Fruit fly (Drosophila melanogaster) whole organism, embryonic: Measurements from ENCODE around the gene CG1024.

Experiments
- BEAF-32 ChIP-seq: fragments of 200-800 bp; sonication (Bioruptor generic); optimal IDR thresholded peaks from 3 replicates; lab custom pipeline; 2017; ENCODE audit warnings: missing biosample characterization, missing genetic modification characterization, mild to moderate bottlenecking, moderate library complexity, missing genetic modification reagents
- CG10366 ChIP-seq: fragments of 200-800 bp; sonication (Bioruptor generic); IDR thresholded peaks from 2 replicates; pipeline ENCODE4 v1.3.6; 2022; ENCODE audit warnings: missing biosample characterization, missing genetic modification characterization
- CG11560 ChIP-seq: fragments of 200-800 bp; sonication (Bioruptor generic); IDR thresholded peaks from 3 replicates; pipeline ENCODE4 v1.3.6; 2022; ENCODE audit warnings: missing biosample characterization, missing genetic modification characterization
- CG14710 ChIP-seq: fragments of 200-800 bp; sonication (Bioruptor generic); optimal IDR thresholded peaks from 3 replicates; lab custom pipeline; 2019; ENCODE audit warnings: missing biosample characterization, mild to moderate bottlenecking, missing genetic modification characterization, moderate library complexity
- CG15479 ChIP-seq: fragments of 200-800 bp; sonication (Bioruptor generic); optimal IDR thresholded peaks from 3 replicates; lab custom pipeline; 2019; ENCODE audit warnings: missing biosample characterization, mild to moderate bottlenecking, missing genetic modification characterization, moderate library complexity
- CG17612 ChIP-seq: fragments of 200-800 bp; sonication (Bioruptor generic); IDR thresholded peaks from 2 replicates; pipeline ENCODE4 v1.3.6; 2022; ENCODE audit warnings: missing biosample characterization, missing genetic modification characterization
- CG1832 ChIP-seq: fragments of 200-800 bp; sonication (Bioruptor generic); optimal IDR thresholded peaks from 2 replicates; lab custom pipeline; 2017; ENCODE audit warnings: missing biosample characterization, mild to moderate bottlenecking, missing genetic modification characterization, inconsistent platforms
- CG2116 ChIP-seq: fragments of 200-800 bp; sonication (Bioruptor generic); optimal IDR thresholded peaks from 3 replicates; lab custom pipeline; 2018; ENCODE audit warnings: missing biosample characterization, mild to moderate bottlenecking, missing genetic modification characterization
- CG2202 ChIP-seq: fragments of 200-800 bp; sonication (Bioruptor generic); optimal IDR thresholded peaks from 2 replicates; lab custom pipeline; 2018; ENCODE audit warnings: missing biosample characterization, mild to moderate bottlenecking, missing genetic modification characterization
- CG30020 ChIP-seq: fragments of 200-800 bp; optimal IDR thresholded peaks from 2 replicates; lab custom pipeline; 2019; ENCODE audit warnings: missing biosample characterization, mild to moderate bottlenecking, missing genetic modification characterization, moderate library complexity
- CG3163 ChIP-seq: fragments of 200-800 bp; sonication (Bioruptor generic); optimal IDR thresholded peaks from 3 replicates; lab custom pipeline; 2016; ENCODE audit warnings: missing biosample characterization, missing genetic modification characterization
- CG32772 ChIP-seq: fragments of 200-800 bp; sonication (Bioruptor generic); IDR thresholded peaks from 2 replicates; pipeline ENCODE4 v1.3.6; 2022; ENCODE audit warnings: missing biosample characterization, missing genetic modification characterization
- CG34422 ChIP-seq: fragments of 200-800 bp; sonication (Bioruptor generic); IDR thresholded peaks from 3 replicates; pipeline ENCODE4 v1.3.6; 2022; ENCODE audit warnings: missing biosample characterization, missing genetic modification characterization
- CG4360 ChIP-seq: fragments of 200-800 bp; sonication (Bioruptor generic); IDR thresholded peaks from 2 replicates; pipeline ENCODE4 v1.3.6; 2022; ENCODE audit warnings: missing biosample characterization, missing genetic modification characterization
- CG5953 ChIP-seq: fragments of 200-800 bp; sonication (Bioruptor generic); IDR thresholded peaks from 2 replicates; pipeline ENCODE4 v1.3.6; 2022; ENCODE audit warnings: missing biosample characterization, missing genetic modification characterization
- CG6683 ChIP-seq: fragments of 200-800 bp; sonication (Bioruptor generic); optimal IDR thresholded peaks from 2 replicates; lab custom pipeline; 2017; ENCODE audit warnings: missing biosample characterization, mild to moderate bottlenecking, missing genetic modification characterization, missing genetic modification reagents
- CG7786 ChIP-seq: fragments of 200-800 bp; sonication (Bioruptor generic); optimal IDR thresholded peaks from 2 replicates; lab custom pipeline; 2016; ENCODE audit warnings: missing biosample characterization, missing genetic modification characterization
- CG8089 ChIP-seq: fragments of 200-800 bp; sonication (Bioruptor generic); optimal IDR thresholded peaks from 3 replicates; lab custom pipeline; 2016; ENCODE audit warnings: missing biosample characterization, missing genetic modification characterization
- CG8765 ChIP-seq: fragments of 200-800 bp; sonication (Bioruptor generic); IDR thresholded peaks from 2 replicates; pipeline ENCODE4 v1.3.6; 2022; ENCODE audit warnings: missing biosample characterization, missing genetic modification characterization
- CkIIα-i1 ChIP-seq: fragments of 200-800 bp; sonication (Bioruptor generic); IDR thresholded peaks from 2 replicates; pipeline ENCODE4 v1.3.6; 2022; ENCODE audit warnings: missing biosample characterization, missing genetic modification characterization
- Ets97D ChIP-seq: fragments of 200-800 bp; sonication (Bioruptor generic); optimal IDR thresholded peaks from 3 replicates; lab custom pipeline; 2016; ENCODE audit warnings: missing biosample characterization, missing genetic modification characterization
- Gsc ChIP-seq: fragments of 200-800 bp; sonication (Bioruptor generic); IDR thresholded peaks from 2 replicates; pipeline ENCODE4 v1.3.6; 2022; ENCODE audit warnings: missing biosample characterization, missing genetic modification characterization
- Gug ChIP-seq: fragments of 200-800 bp; sonication (Bioruptor generic); IDR thresholded peaks from 4 replicates; pipeline ENCODE4 v1.3.6; 2022; ENCODE audit warnings: missing biosample characterization, missing genetic modification characterization
- HHEX ChIP-seq: fragments of 200-800 bp; sonication (Bioruptor generic); optimal IDR thresholded peaks from 3 replicates; lab custom pipeline; 2017; ENCODE audit warnings: missing biosample characterization, mild to moderate bottlenecking, missing genetic modification characterization, missing genetic modification reagents
- HLH4C ChIP-seq: fragments of 200-800 bp; sonication (Bioruptor generic); IDR thresholded peaks from 3 replicates; pipeline ENCODE4 v1.3.6; 2022; ENCODE audit warnings: missing biosample characterization, missing genetic modification characterization; ENCODE audit not compliant: partially characterized antibody
- Hmr ChIP-seq: fragments of 200-800 bp; sonication (Bioruptor generic); optimal IDR thresholded peaks from 3 replicates; lab custom pipeline; 2017; ENCODE audit warnings: mild to moderate bottlenecking, missing biosample characterization, missing genetic modification reagents, missing genetic modification characterization
- Hsf ChIP-seq: fragments of 200-800 bp; sonication (Bioruptor generic); optimal IDR thresholded peaks from 3 replicates; lab custom pipeline; 2016; ENCODE audit warnings: missing biosample characterization, missing genetic modification characterization
- Lhr ChIP-seq: fragments of 200-800 bp; sonication (Bioruptor generic); optimal IDR thresholded peaks from 3 replicates; lab custom pipeline; 2017; ENCODE audit warnings: mild to moderate bottlenecking, missing biosample characterization, missing genetic modification reagents, missing genetic modification characterization
- Lim3 ChIP-seq: fragments of 200-800 bp; sonication (Bioruptor generic); IDR thresholded peaks from 2 replicates; pipeline ENCODE4 v1.3.6; 2022; ENCODE audit warnings: missing biosample characterization, missing genetic modification characterization
- NFAT ChIP-seq: fragments of 200-800 bp; sonication (Bioruptor generic); IDR thresholded peaks from 2 replicates; pipeline ENCODE4 v1.3.6; 2022; ENCODE audit warnings: missing biosample characterization, missing genetic modification characterization
- Neu2 ChIP-seq: fragments of 200-800 bp; sonication (Bioruptor generic); optimal IDR thresholded peaks from 3 replicates; lab custom pipeline; 2016; ENCODE audit warnings: missing biosample characterization, missing genetic modification characterization, borderline replicate concordance
- Vsx1 ChIP-seq: fragments of 200-800 bp; sonication (Bioruptor generic); optimal IDR thresholded peaks from 2 replicates; lab custom pipeline; 2017; ENCODE audit warnings: missing biosample characterization, mild to moderate bottlenecking, missing genetic modification characterization, missing genetic modification reagents
- YL-1 ChIP-seq: fragments of 200-800 bp; sonication (Bioruptor generic); optimal IDR thresholded peaks from 3 replicates; lab custom pipeline; 2017; ENCODE audit warnings: missing biosample characterization, mild to moderate bottlenecking, missing genetic modification characterization
- ac ChIP-seq: fragments of 200-800 bp; sonication (Bioruptor generic); optimal IDR thresholded peaks from 3 replicates; lab custom pipeline; 2017; ENCODE audit warnings: missing biosample characterization, mild to moderate bottlenecking, missing genetic modification characterization
- ash1 ChIP-seq: fragments of 200-800 bp; sonication (Bioruptor generic); optimal IDR thresholded peaks from 2 replicates; lab custom pipeline; 2018; ENCODE audit warnings: missing biosample characterization, mild to moderate bottlenecking, missing genetic modification characterization
- bbx ChIP-seq: fragments of 200-800 bp; sonication (Bioruptor generic); IDR thresholded peaks from 2 replicates; pipeline ENCODE4 v1.3.6; 2022; ENCODE audit warnings: missing biosample characterization, missing genetic modification characterization; ENCODE audit not compliant: partially characterized antibody
- chn ChIP-seq: fragments of 200-800 bp; sonication (Bioruptor generic); optimal IDR thresholded peaks from 2 replicates; lab custom pipeline; 2016; ENCODE audit warnings: missing biosample characterization, missing genetic modification characterization
- crc ChIP-seq: fragments of 200-800 bp; sonication (Bioruptor generic); optimal IDR thresholded peaks from 2 replicates; lab custom pipeline; 2016; ENCODE audit warnings: missing biosample characterization, missing genetic modification characterization
- dysf ChIP-seq: fragments of 200-800 bp; sonication (Bioruptor generic); IDR thresholded peaks from 3 replicates; pipeline ENCODE4 v1.3.6; 2022; ENCODE audit warnings: missing biosample characterization, missing genetic modification characterization
- gcm2 ChIP-seq: fragments of 200-800 bp; sonication (Bioruptor generic); optimal IDR thresholded peaks from 2 replicates; lab custom pipeline; 2016; ENCODE audit warnings: missing biosample characterization, missing genetic modification characterization
- gem ChIP-seq: fragments of 200-800 bp; sonication (Bioruptor generic); optimal IDR thresholded peaks from 2 replicates; lab custom pipeline; 2019; ENCODE audit warnings: missing biosample characterization, mild to moderate bottlenecking, missing genetic modification characterization, moderate library complexity
- hb ChIP-seq: fragments of 200-800 bp; sonication (Bioruptor generic); IDR thresholded peaks from 3 replicates; pipeline ENCODE4 v1.3.6; 2022; ENCODE audit warnings: missing biosample characterization, missing genetic modification characterization; ENCODE audit not compliant: partially characterized antibody
- jing ChIP-seq: fragments of 200-800 bp; sonication (Bioruptor generic); optimal IDR thresholded peaks from 2 replicates; lab custom pipeline; 2018; ENCODE audit warnings: missing biosample characterization, mild to moderate bottlenecking, missing genetic modification characterization
- kni ChIP-seq: fragments of 200-800 bp; sonication (Bioruptor generic); optimal IDR thresholded peaks from 3 replicates; lab custom pipeline; 2017; ENCODE audit warnings: mild to moderate bottlenecking, missing biosample characterization, missing genetic modification reagents, missing genetic modification characterization
- pfk ChIP-seq: fragments of 200-800 bp; sonication (Bioruptor generic); optimal IDR thresholded peaks from 2 replicates; lab custom pipeline; 2018; ENCODE audit warnings: missing biosample characterization, mild to moderate bottlenecking, missing genetic modification characterization, moderate library complexity
- row ChIP-seq: fragments of 200-800 bp; sonication (Bioruptor generic); IDR thresholded peaks from 3 replicates; pipeline ENCODE4 v1.3.6; 2022; ENCODE audit warnings: missing biosample characterization, missing genetic modification characterization
- sisA ChIP-seq: fragments of 200-800 bp; sonication (Bioruptor generic); IDR thresholded peaks from 2 replicates; pipeline ENCODE4 v1.3.6; 2022; ENCODE audit warnings: missing biosample characterization, missing genetic modification characterization
- slp2 ChIP-seq: fragments of 200-800 bp; sonication (Bioruptor generic); optimal IDR thresholded peaks from 2 replicates; lab custom pipeline; 2016; ENCODE audit warnings: missing biosample characterization, missing genetic modification characterization
- tio ChIP-seq: fragments of 200-800 bp; sonication (Bioruptor generic); optimal IDR thresholded peaks from 2 replicates; lab custom pipeline; 2017; ENCODE audit warnings: missing biosample characterization, missing genetic modification characterization, inconsistent platforms
- twi ChIP-seq: fragments of 200-800 bp; optimal IDR thresholded peaks from 2 replicates; lab custom pipeline; 2019; ENCODE audit warnings: missing biosample characterization, mild to moderate bottlenecking, missing genetic modification characterization, moderate library complexity
- zf30C ChIP-seq: fragments of 200-800 bp; sonication (Bioruptor generic); optimal IDR thresholded peaks from 3 replicates; lab custom pipeline; 2018; ENCODE audit warnings: missing biosample characterization, mild to moderate bottlenecking, missing genetic modification characterization
- zfh1 ChIP-seq: fragments of 200-800 bp; sonication (Bioruptor generic); IDR thresholded peaks from 3 replicates; pipeline ENCODE4 v1.3.6; 2022; ENCODE audit warnings: missing biosample characterization, missing genetic modification characterization

Gene CG1024

DNA sequence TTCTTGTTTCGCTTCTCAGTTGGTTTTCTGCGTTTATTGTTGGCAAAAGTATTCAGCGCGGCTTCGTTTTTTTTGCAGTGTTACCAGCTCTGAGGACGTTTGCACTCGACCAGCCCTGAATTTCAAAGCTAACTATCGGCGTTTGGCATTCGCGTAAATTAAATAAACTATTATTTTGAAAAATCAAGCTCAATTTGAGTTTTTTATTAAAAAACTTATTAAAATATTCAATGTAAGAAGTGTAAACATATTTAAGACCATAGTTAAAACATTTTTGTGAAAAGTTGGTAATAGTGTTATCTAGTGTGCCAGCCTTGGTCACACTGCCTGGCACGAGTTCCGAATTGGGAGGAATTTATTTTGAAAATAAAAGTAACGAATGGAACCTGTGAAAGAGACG is 34.3 kb downstream of the CG1024 start, which contains the start of the genes SmD2 and CG18048 (continued):
- TF ChIP-seq hb (peak; percentile 57; the same call in 1 of the 3 replicates), tio (no peak), CG8089 (no peak), Gug (GFP tag; lab: Robert Waterston, UW) (no peak), gcm2 (GFP tag; lab: Kevin White, UChicago) (no peak), CG2116 (GFP tag; lab: Kevin White, UChicago) (peak; percentile 59), CkIIα-i1 (GFP tag; lab: Robert Waterston, UW) (no peak), ac (GFP tag; lab: Kevin White, UChicago) (no peak), CG2202 (tag; lab: Kevin White, UChicago) (no peak), CG6683 (no peak), pfk (GFP tag; lab: Kevin White, UChicago) (no peak), zfh1 (GFP tag; lab: Robert Waterston, UW) (no peak), twi (tag; lab: Kevin White, UChicago) (no peak), ash1 (no peak), row (GFP tag; lab: Robert Waterston, UW) (peak; percentile 83), CG4360 (GFP tag; lab: Robert Waterston, UW) (no peak), jing (no peak), zf30C (GFP tag; lab: Kevin White, UChicago) (no peak), Gsc (GFP tag; lab: Robert Waterston, UW) (no peak), Neu2 (no peak), CG11560 (tag; lab: Robert Waterston, UW) (no peak), Ets97D (peak; percentile 67), Hmr (GFP tag; lab: Kevin White, UChicago) (no peak), CG1832 (GFP tag; lab: Kevin White, UChicago) (no peak), NFAT (GFP tag; lab: Robert Waterston, UW) (no peak), Lim3 (no peak), kni (GFP tag; lab: Kevin White, UChicago) (no peak), CG32772 (GFP tag; lab: Robert Waterston, UW) (no peak), CG34422 (GFP tag; lab: Robert Waterston, UW) (0 out of 3 replicates have a peak, but pooled peaks have one; percentile 51), CG5953 (GFP tag; lab: Robert Waterston, UW) (no peak), slp2 (no peak), dysf (GFP tag; lab: Robert Waterston, UW) (no peak), CG8765 (no peak), CG15479 (GFP tag; lab: Kevin White, UChicago) (no peak), CG7786 (no peak), HHEX (no peak), CG14710 (tag; lab: Kevin White, UChicago) (peak; percentile 78), CG30020 (tag; lab: Kevin White, UChicago) (peak; percentile 67), CG17612 (GFP tag; lab: Robert Waterston, UW) (no peak), Vsx1 (GFP tag; lab: Kevin White, UChicago) (no peak), sisA (GFP tag; lab: Robert Waterston, UW) (no peak), bbx (no peak), CG3163 (GFP tag; lab: Kevin White, UChicago) (no peak), Lhr (GFP tag; lab: Kevin White, UChicago) (peak; percentile 57), YL-1 (GFP tag; lab: Kevin White, UChicago) (peak; percentile 82), CG10366 (GFP tag; lab: Robert Waterston, UW) (no peak), BEAF-32 (peak; percentile 88), gem (tag; lab: Kevin White, UChicago) (peak; percentile 46), chn (GFP tag; lab: Kevin White, UChicago) (no peak), Hsf (GFP tag; lab: Kevin White, UChicago) (no peak), HLH4C (GFP tag; lab: Robert Waterston, UW) (peak; percentile 72), crc (no peak)
